Worm (Caenorhabditis elegans): ENCODE data around the gene F53B2.5.
A peak's percentile ranks its signal among the peaks of the same experiment; 100 is the strongest.

Gene F53B2.5

DNA sequence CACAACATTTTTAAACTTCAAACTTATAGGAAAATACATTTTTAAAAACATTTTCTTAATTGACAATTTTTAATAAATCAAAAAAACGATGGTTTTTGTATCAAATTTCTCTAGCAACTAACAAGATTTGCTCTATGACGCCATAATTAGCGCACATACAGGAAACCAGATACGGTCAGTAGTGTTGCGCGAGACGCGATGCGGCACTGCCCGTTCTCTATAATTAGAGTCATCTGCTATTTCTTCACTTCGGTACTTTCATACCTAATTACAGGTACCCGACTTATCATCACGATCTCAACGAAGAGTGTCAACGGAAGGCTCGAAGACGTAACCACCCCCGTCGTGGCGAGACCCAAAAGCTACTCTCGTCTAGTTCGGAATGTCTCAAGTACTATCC lies 13.7 kb upstream of the F53B2.5 start:
- peak; percentile 5 for TF ChIP-seq ceh-36 (tag; optimal IDR thresholded peaks at IDR 0.05)
- 0 out of 2 replicates have a peak, but pooled peaks have one; percentile 12 for TF ChIP-seq flt-1 (GFP tag; IDR thresholded peaks at IDR 0.05)
- TF ChIP-seq F13C5.2 (tag; optimal IDR thresholded peaks at IDR 0.05): no peak
- peak; percentile 28 for TF ChIP-seq B0310.2 (tag; optimal IDR thresholded peaks at IDR 0.05)
- peak; percentile 24; the same call in 1 of the 2 replicates for TF ChIP-seq pes-1 (GFP tag; IDR thresholded peaks at IDR 0.05)

DNA sequence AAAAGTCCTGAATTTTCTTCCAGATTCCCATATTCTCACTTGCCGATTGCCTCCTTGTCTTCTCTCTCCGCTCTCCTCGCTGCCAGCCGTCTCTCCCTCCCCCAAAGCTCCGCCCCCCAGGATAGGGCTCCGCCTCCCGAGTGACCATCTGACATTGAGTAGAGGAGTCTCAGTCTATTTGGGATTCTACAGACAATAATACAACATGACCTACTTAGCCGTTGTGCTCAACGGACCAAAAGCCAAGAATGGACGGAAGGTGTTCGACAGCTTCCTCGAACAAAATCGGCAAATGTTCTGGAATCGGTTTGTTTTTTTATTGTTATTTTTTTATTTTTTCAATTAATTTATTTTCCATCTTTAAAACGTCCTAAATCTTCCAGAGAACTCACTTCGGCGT lies 11.1 kb upstream of the F53B2.5 start, which contains the start of gene ham-1:
ham-1 (plus strand) TSS at position 173 of the 400 bp plus-strand sequence.
- no peak for TF ChIP-seq sea-1 (GFP tag; conservative IDR thresholded peaks at IDR 0.05)
- TF ChIP-seq tbx-37 (GFP tag; conservative IDR thresholded peaks at IDR 0.05): no peak
- no peak for TF ChIP-seq hmbx-1 (tag; optimal IDR thresholded peaks at IDR 0.05)
- no peak for TF ChIP-seq flt-1 (GFP tag; IDR thresholded peaks at IDR 0.05)
- TF ChIP-seq ets-7 (tag; optimal IDR thresholded peaks at IDR 0.05): no peak
- TF ChIP-seq hnd-1 (tag; optimal IDR thresholded peaks at IDR 0.05): no peak
- TF ChIP-seq B0310.2 (tag; optimal IDR thresholded peaks at IDR 0.05): no peak
- TF ChIP-seq pes-1 (GFP tag; IDR thresholded peaks at IDR 0.05): no peak

DNA sequence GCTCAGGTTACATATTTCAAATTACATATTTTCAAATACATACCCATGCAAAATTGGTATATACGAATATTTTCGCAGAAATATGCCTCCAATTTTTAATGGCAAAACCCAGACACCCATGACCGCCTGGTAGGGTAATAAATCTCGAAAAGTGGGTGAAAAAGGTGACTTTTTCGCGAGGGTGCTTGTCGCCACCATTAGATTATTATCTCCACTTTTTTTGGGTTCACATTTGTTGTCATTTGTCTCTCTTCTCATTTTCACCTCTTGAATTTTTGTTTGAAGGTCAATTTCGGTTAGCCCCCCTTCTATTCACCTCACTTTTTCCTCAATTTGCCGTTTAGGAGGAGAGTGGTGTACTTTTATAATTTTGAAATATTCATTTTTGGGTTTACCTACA lies 9.3 kb upstream of the F53B2.5 start:
- TF ChIP-seq pes-1 (GFP tag; IDR thresholded peaks at IDR 0.05) (no peak), ets-7 (tag; optimal IDR thresholded peaks at IDR 0.05) (no peak), hmbx-1 (tag; optimal IDR thresholded peaks at IDR 0.05) (no peak), sea-1 (GFP tag; conservative IDR thresholded peaks at IDR 0.05) (no peak), F13C5.2 (tag; optimal IDR thresholded peaks at IDR 0.05) (no peak), hmg-4 (GFP tag; optimal IDR thresholded peaks at IDR 0.05) (no peak)

DNA sequence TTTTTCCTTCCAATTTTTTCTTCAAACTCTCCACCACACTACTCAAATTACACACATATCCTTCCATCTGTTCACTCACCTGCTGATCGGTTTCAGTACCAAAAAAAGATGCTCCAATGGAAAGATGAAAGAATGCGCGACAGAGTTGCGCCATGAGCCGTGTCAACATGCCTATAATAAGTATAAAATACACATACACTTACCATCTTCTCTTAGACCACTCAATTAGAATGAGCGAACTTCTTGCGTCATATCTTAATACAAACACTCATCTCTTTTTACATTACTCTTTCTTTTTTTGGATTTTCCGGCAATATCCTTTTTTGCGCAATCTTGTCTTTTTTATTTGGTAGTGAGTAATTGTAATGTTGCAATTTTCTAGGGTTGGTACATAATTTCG lies 6.7 kb upstream of the F53B2.5 start:
- TF ChIP-seq ceh-36 (tag; optimal IDR thresholded peaks at IDR 0.05): no peak
- no peak for TF ChIP-seq tra-4 (tag; optimal IDR thresholded peaks at IDR 0.05)
- TF ChIP-seq tbx-37 (GFP tag; conservative IDR thresholded peaks at IDR 0.05): no peak

DNA sequence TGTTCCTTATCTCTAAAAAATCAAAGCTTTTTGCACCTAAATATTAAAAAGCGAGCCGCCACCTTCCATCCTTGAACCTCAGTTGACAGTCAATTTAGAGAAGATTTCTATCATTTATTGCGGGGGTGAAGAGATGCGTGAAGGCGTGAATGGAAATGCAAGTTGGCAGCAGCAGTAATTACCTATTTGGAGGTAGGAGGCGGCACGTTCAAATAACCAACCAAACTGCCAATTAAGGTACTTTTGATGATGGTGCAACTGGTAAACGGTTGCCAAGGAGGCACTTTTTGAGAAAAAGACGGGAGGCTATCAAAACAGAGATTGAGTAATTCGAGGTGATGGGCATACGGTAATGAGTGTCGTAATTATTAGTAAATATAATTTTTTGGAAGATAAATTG lies 5.4 kb upstream of the F53B2.5 start:
- TF ChIP-seq ceh-13 (GFP tag; optimal IDR thresholded peaks at IDR 0.05) (no peak), hnd-1 (tag; optimal IDR thresholded peaks at IDR 0.05) (no peak), tbx-37 (GFP tag; conservative IDR thresholded peaks at IDR 0.05) (no peak), F13C5.2 (tag; optimal IDR thresholded peaks at IDR 0.05) (no peak), flt-1 (GFP tag; IDR thresholded peaks at IDR 0.05) (no peak), aly-1 (tag; optimal IDR thresholded peaks at IDR 0.05) (no peak), B0310.2 (tag; optimal IDR thresholded peaks at IDR 0.05) (no peak), sea-1 (GFP tag; conservative IDR thresholded peaks at IDR 0.05) (no peak), ama-1 (optimal IDR thresholded peaks at IDR 0.05) (no peak), scrt-1 (GFP tag; IDR thresholded peaks at IDR 0.05) (no peak), pes-1 (GFP tag; IDR thresholded peaks at IDR 0.05) (no peak), tra-4 (tag; optimal IDR thresholded peaks at IDR 0.05) (no peak)

DNA sequence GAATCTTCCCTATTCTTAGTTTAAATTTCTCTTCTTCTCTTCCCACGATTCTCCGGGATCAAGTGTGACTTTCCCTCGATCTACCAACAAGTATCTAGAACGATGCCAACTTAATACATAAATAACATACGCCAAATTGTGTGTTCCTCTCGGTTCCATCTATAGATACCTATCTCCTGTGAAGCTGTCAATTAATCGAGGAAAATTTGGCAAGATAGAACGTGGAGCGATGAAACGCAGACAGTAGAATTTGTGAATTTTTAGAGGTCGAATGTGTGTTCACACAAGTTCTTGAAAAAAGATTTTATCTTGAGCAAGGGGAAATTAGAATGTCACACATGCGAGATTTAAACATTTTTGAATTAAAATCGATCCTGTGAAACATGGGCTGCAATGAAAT lies 517 bp upstream of the F53B2.5 start:
- no peak for TF ChIP-seq sea-1 (GFP tag; conservative IDR thresholded peaks at IDR 0.05)
- no peak for TF ChIP-seq scrt-1 (GFP tag; IDR thresholded peaks at IDR 0.05)
- TF ChIP-seq ceh-36 (tag; optimal IDR thresholded peaks at IDR 0.05): no peak
- TF ChIP-seq tra-4 (tag; optimal IDR thresholded peaks at IDR 0.05): no peak
- no peak for TF ChIP-seq ama-1 (optimal IDR thresholded peaks at IDR 0.05)
- no peak for TF ChIP-seq F13C5.2 (tag; optimal IDR thresholded peaks at IDR 0.05)
- TF ChIP-seq B0310.2 (tag; optimal IDR thresholded peaks at IDR 0.05): no peak
- no peak for TF ChIP-seq hmg-4 (GFP tag; optimal IDR thresholded peaks at IDR 0.05)
- TF ChIP-seq ceh-13 (GFP tag; optimal IDR thresholded peaks at IDR 0.05): no peak
- no peak for TF ChIP-seq tbx-37 (GFP tag; conservative IDR thresholded peaks at IDR 0.05)
- TF ChIP-seq flt-1 (GFP tag; IDR thresholded peaks at IDR 0.05): no peak
- no peak for TF ChIP-seq tbx-11 (GFP tag; IDR thresholded peaks at IDR 0.05)
- no peak for TF ChIP-seq aly-1 (tag; optimal IDR thresholded peaks at IDR 0.05)
- no peak for TF ChIP-seq hmbx-1 (tag; optimal IDR thresholded peaks at IDR 0.05)
- no peak for TF ChIP-seq hnd-1 (tag; optimal IDR thresholded peaks at IDR 0.05)

DNA sequence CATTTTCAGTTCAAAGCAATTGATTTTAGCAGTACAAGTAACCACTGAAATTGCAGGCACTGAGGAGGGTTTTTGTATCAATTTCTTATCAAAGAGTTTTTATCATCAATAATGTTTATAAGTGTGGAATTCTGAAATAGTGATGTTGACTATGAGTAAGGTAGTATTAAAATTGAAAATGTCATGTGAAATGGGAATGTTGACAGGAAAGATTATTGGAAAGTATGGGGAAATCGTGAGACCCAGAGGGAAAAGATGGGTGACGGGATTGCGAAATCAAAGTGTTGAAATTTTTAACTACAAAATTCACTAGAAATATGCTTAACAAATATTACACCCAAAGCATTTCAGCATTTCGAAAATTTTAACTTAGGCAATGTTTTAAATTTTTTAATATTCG lies 3.7 kb downstream of the F53B2.5 start, which contains the start of gene F53B2.8:
F53B2.8 (minus strand) TSS at position 180 of the 400 bp plus-strand sequence.
- no peak for TF ChIP-seq hmg-4 (GFP tag; optimal IDR thresholded peaks at IDR 0.05)
- no peak for TF ChIP-seq pes-1 (GFP tag; IDR thresholded peaks at IDR 0.05)
- no peak for TF ChIP-seq ceh-13 (GFP tag; optimal IDR thresholded peaks at IDR 0.05)
- no peak for TF ChIP-seq tbx-11 (GFP tag; IDR thresholded peaks at IDR 0.05)
- no peak for TF ChIP-seq tra-4 (tag; optimal IDR thresholded peaks at IDR 0.05)
- no peak for TF ChIP-seq hnd-1 (tag; optimal IDR thresholded peaks at IDR 0.05)

DNA sequence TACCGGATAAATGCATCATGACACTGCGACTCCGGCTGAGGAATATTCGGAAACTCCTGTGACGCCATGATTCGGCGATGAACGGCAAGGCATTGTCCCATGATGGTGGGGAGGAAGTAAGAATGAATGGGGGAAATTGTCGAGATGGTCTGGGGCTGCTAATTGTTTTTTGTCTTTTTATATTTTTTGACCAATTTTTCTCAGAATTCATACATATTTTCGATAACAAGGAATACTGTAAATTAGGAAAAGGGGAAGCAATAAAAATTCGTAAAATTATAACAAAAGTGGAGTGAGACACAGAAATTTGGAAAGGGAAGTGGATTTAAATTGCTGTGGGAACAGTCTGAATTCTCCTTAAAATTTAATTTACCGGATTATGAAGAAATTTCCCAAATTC lies 5.5 kb downstream of the F53B2.5 start, which contains the start of gene eak-4:
eak-4 (minus strand) TSS at position 101 of the 400 bp plus-strand sequence.
- TF ChIP-seq ets-7 (tag; optimal IDR thresholded peaks at IDR 0.05): no peak

DNA sequence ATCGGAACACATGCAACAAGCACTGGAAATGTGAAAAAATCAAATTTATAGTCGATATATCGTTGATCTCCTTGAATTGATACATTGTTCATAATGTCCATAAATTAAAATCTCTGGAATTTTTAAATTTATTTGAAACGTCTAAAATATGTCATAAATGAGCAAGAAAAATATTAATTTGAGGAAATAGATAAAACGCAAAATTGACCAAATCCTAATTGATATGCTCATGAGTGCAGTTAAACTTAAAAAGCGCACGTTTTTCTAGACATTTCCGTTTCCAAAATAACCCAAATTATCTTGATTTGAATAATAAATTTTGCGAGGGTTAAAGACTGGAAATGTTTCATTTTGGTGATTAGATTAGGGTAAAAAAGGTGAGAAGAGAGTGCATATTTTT lies 8.4 kb downstream of the F53B2.5 start, which contains the start of gene sru-13:
sru-13 (minus strand) TSS at position 101 of the 400 bp plus-strand sequence.
- no peak for TF ChIP-seq pes-1 (GFP tag; IDR thresholded peaks at IDR 0.05)
- no peak for TF ChIP-seq ama-1 (optimal IDR thresholded peaks at IDR 0.05)
- TF ChIP-seq hnd-1 (tag; optimal IDR thresholded peaks at IDR 0.05): no peak
- TF ChIP-seq tbx-37 (GFP tag; conservative IDR thresholded peaks at IDR 0.05): no peak
- TF ChIP-seq B0310.2 (tag; optimal IDR thresholded peaks at IDR 0.05): no peak
- TF ChIP-seq ceh-36 (tag; optimal IDR thresholded peaks at IDR 0.05): no peak
- no peak for TF ChIP-seq ets-7 (tag; optimal IDR thresholded peaks at IDR 0.05)
- no peak for TF ChIP-seq tra-4 (tag; optimal IDR thresholded peaks at IDR 0.05)
- TF ChIP-seq sea-1 (GFP tag; conservative IDR thresholded peaks at IDR 0.05): no peak
- TF ChIP-seq aly-1 (tag; optimal IDR thresholded peaks at IDR 0.05): no peak
- TF ChIP-seq hmbx-1 (tag; optimal IDR thresholded peaks at IDR 0.05): no peak
- no peak for TF ChIP-seq scrt-1 (GFP tag; IDR thresholded peaks at IDR 0.05)
- no peak for TF ChIP-seq tbx-11 (GFP tag; IDR thresholded peaks at IDR 0.05)
